Fruit fly (Drosophila melanogaster): ENCODE measurements around the gene CG5466.

The CG5466 gene

DNA sequence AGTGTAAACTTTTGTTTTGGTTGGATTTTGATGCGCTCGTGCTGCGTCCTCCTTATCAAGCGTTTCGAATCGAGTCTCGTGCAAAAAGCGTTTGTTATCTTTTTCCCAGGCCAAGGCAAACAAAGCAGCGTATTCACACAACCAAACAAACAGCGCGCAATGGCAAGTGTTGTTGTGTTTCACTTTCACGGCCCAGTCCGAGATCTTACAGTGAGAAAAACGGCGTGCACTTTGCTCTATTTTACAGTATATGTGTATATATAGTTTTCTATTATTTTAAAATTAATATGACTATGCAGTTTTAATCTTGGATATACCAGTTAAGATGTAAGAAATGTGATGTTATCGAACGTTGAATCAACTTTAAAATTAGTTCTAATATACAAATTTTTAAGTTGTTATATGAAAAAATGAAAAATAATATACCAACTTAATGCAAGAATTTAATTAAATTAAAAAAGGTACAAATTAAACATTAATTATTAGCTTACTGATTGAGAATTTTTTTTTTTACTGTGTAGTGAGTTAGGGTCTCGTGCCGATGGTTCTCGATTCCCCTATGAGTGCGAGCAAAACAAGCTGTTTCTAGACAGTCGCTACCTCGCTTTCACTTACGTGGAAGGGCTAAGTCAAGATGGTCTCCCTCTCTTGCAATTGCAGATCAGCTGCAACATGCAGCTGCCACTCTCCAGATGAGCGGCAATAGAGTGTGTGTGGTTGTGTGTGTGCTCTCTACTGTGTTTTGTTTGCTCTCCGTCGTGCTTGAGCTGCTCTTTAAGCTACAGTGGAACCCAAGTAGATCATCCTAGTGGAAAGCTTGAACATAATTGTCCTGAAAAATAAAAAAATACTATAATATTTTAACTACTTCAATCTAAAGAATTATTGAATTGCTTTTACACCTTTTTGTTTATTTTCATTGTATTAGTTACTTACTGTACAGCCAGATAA, 23.2 kb upstream of the CG5466 start (continued):
- TF ChIP-seq Atf-2 (GFP tag; optimal IDR thresholded peaks at IDR 0.05) = no peak
- TF ChIP-seq Dll (GFP tag; IDR thresholded peaks at IDR 0.05; ENCODE audit: partially characterized antibody) = no peak
- TF ChIP-seq CG31388 (GFP tag; optimal IDR thresholded peaks at IDR 0.05) = peak; percentile 55
- peak; percentile 88 for TF ChIP-seq Asciz (GFP tag; optimal IDR thresholded peaks at IDR 0.05)
- TF ChIP-seq Dfd (GFP tag; optimal IDR thresholded peaks at IDR 0.05) = no peak
- no peak for TF ChIP-seq sima (GFP tag; optimal IDR thresholded peaks at IDR 0.05)
- peak; percentile 95 for TF ChIP-seq Spps (tag; optimal IDR thresholded peaks at IDR 0.05)
- TF ChIP-seq CG4617 (GFP tag; optimal IDR thresholded peaks at IDR 0.05; ENCODE audit: borderline replicate concordance) = peak; percentile 43
- no peak for TF ChIP-seq CG16813 (GFP tag; IDR thresholded peaks at IDR 0.05; ENCODE audit: partially characterized antibody)
- peak; percentile 38; the same call in 1 of the 2 replicates for TF ChIP-seq CG31224 (GFP tag; IDR thresholded peaks at IDR 0.05)
- TF ChIP-seq D19A (tag; optimal IDR thresholded peaks at IDR 0.05) = peak; percentile 93
- TF ChIP-seq dysf (GFP tag; IDR thresholded peaks at IDR 0.05) = peak; percentile 88
- TF ChIP-seq PHDP (tag; optimal IDR thresholded peaks at IDR 0.05) = peak; percentile 93
- peak; percentile 17 for TF ChIP-seq CG17186 (GFP tag; optimal IDR thresholded peaks at IDR 0.05)
- no peak for TF ChIP-seq mld (GFP tag; IDR thresholded peaks at IDR 0.05; ENCODE audit: partially characterized antibody)
- no peak for TF ChIP-seq CG2129 (GFP tag; IDR thresholded peaks at IDR 0.05; ENCODE audit: partially characterized antibody)
- TF ChIP-seq cg (GFP tag; optimal IDR thresholded peaks at IDR 0.05) = peak; percentile 63
- TF ChIP-seq Ada2b (GFP tag; IDR thresholded peaks at IDR 0.05) = peak; percentile 67
- peak; percentile 45 for TF ChIP-seq MTF-1 (GFP tag; optimal IDR thresholded peaks at IDR 0.05; ENCODE audit: borderline replicate concordance)
- TF ChIP-seq ind (GFP tag; optimal IDR thresholded peaks at IDR 0.05) = peak; percentile 76
- no peak for TF ChIP-seq grn (GFP tag; optimal IDR thresholded peaks at IDR 0.05)
- no peak for TF ChIP-seq eyg (GFP tag; optimal IDR thresholded peaks at IDR 0.05)
- no peak for TF ChIP-seq bigmax (GFP tag; optimal IDR thresholded peaks at IDR 0.05)
- peak; percentile 73 for TF ChIP-seq Ets65A (GFP tag)

dm6 chr3R:20595145-20595812, 22.4 kb upstream of the CG5466 start:
- TF ChIP-seq CG10979 (tag; optimal IDR thresholded peaks at IDR 0.05) = peak; percentile 33
- peak; percentile 18; the same call in 1 of the 2 replicates for TF ChIP-seq CG32532 (GFP tag; IDR thresholded peaks at IDR 0.05)
- peak; percentile 81 for TF ChIP-seq crol (GFP tag; IDR thresholded peaks at IDR 0.05)
- no peak for TF ChIP-seq BtbVII (GFP tag; optimal IDR thresholded peaks at IDR 0.05)
- peak; percentile 92 for TF ChIP-seq CG8281 (tag; optimal IDR thresholded peaks at IDR 0.05)
- TF ChIP-seq amos (GFP tag; IDR thresholded peaks at IDR 0.05; ENCODE audit: partially characterized antibody) = peak; percentile 20; the same call in 1 of the 2 replicates
- 0 out of 3 replicates have a peak, but pooled peaks have one; percentile 21 for TF ChIP-seq CG11456 (GFP tag; IDR thresholded peaks at IDR 0.05)
- peak; percentile 12 for TF ChIP-seq CG11504 (tag; optimal IDR thresholded peaks at IDR 0.05)
- 0 out of 2 replicates have a peak, but pooled peaks have one; percentile 13 for TF ChIP-seq dati (GFP tag; IDR thresholded peaks at IDR 0.05)
- TF ChIP-seq ci (GFP tag; IDR thresholded peaks at IDR 0.05) = 0 out of 3 replicates have a peak, but pooled peaks have one; percentile 26
- TF ChIP-seq croc (GFP tag; conservative IDR thresholded peaks at IDR 0.05) = no peak
- no peak for TF ChIP-seq lov (optimal IDR thresholded peaks at IDR 0.05)
- no peak for TF ChIP-seq lov (GFP tag; IDR thresholded peaks at IDR 0.05)
- no peak for TF ChIP-seq D (optimal IDR thresholded peaks at IDR 0.05)
- TF ChIP-seq D (GFP tag; optimal IDR thresholded peaks at IDR 0.05) = peak; percentile 43
